Worm (Caenorhabditis elegans): ENCODE measurements around the gene Y54E2A.10.

DNA sequence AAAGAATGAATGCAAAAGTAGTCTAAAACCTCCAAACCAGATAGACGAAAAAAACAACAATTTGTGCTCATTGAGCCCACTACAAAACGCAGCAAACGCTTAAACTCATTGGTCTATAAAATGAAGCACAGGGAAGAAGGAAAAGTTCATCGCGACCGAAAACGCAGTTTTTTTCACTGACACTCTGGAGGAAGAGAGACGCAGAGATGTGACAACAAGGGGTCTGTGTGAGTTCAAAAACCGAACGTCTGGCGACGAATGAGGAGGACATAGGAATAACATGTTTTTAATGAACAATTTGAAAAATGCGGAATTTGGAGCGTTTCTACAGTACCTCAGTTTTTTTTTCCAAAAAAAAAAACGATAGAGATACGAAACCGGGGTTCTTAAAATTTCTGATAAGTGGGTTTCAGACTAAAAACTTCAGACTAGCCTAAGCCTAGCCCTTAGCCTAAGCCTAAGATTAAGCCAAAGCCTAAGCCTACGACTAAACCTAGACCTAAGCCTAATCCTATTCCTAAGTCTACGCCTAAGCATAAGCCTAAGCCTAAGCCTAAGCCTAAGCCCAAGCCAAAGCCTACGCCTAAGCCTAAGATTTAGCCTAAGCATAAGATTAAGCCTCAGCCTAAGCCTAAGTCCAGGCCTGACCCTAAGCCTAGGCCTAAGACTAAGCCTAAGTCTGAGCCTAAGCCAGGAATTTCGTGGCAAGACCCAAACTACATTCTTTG, 28.6 kb downstream of the Y54E2A.10 start:
- TF ChIP-seq elt-2 (tag; optimal IDR thresholded peaks at IDR 0.05) (no peak), rnt-1 (tag; optimal IDR thresholded peaks at IDR 0.05) (no peak), zip-4 (GFP tag; optimal IDR thresholded peaks at IDR 0.05) (no peak), mdl-1 (tag; optimal IDR thresholded peaks at IDR 0.05) (no peak), tbx-2 (tag; optimal IDR thresholded peaks at IDR 0.05) (no peak), nhr-28 (tag; optimal IDR thresholded peaks at IDR 0.05) (no peak), lin-14 (GFP tag; optimal IDR thresholded peaks at IDR 0.05) (no peak), lsy-2 (tag; optimal IDR thresholded peaks at IDR 0.05) (no peak), ces-1 (GFP tag; optimal IDR thresholded peaks at IDR 0.05) (no peak), alr-1 (tag; optimal IDR thresholded peaks at IDR 0.05; ENCODE audit: borderline replicate concordance) (no peak), skn-1 (tag; optimal IDR thresholded peaks at IDR 0.05) (no peak)
